Worm (Caenorhabditis elegans) whole organism, young adult: Measurements from ENCODE around the gene C14A4.9.
A peak's percentile ranks its signal among the peaks of the same experiment; 100 is the strongest.

Experiments used
- B0019.2 ChIP-seq: fragments of 200-800 bp; sonication (Bioruptor generic); conservative IDR thresholded peaks from 2 replicates; pipeline ENCODE4 v1.3.6; 2022; ENCODE audit warnings: missing genetic modification reagents, missing genetic modification characterization, missing compliant biosample characterization
- B0035.1 ChIP-seq: sonication (generic microtip); optimal IDR thresholded peaks from 2 replicates; lab custom pipeline; 2016; ENCODE audit warnings: missing genetic modification characterization, mild to moderate bottlenecking, missing compliant biosample characterization, missing genotype, missing genetic modification reagents
- B0336.3 ChIP-seq: fragments of 200-800 bp; sonication (Bioruptor generic); IDR thresholded peaks from 2 replicates; pipeline ENCODE4 v1.3.6; 2022; ENCODE audit warnings: missing genetic modification characterization, missing compliant biosample characterization
- C06A6.2 ChIP-seq: fragments of 200-800 bp; sonication (Bioruptor generic); conservative IDR thresholded peaks from 2 replicates; pipeline ENCODE4 v1.3.6; 2022; ENCODE audit warnings: missing genetic modification characterization, missing compliant biosample characterization
- C17E4.6 ChIP-seq: fragments of 200-800 bp; sonication (Bioruptor generic); IDR thresholded peaks from 2 replicates; pipeline ENCODE4 v1.3.6; 2022; ENCODE audit warnings: missing genetic modification reagents, missing genetic modification characterization, missing compliant biosample characterization
- F10E7.11 ChIP-seq: sonication (generic microtip); optimal IDR thresholded peaks from 2 replicates; lab custom pipeline; 2017; ENCODE audit warnings: mild to moderate bottlenecking, missing genetic modification characterization, moderate library complexity, missing compliant biosample characterization
- F33H1.4 ChIP-seq: fragments of 200-800 bp; sonication (Bioruptor generic); IDR thresholded peaks from 2 replicates; pipeline ENCODE4 v1.3.6; 2022; ENCODE audit warnings: missing genetic modification reagents, missing genetic modification characterization, missing compliant biosample characterization
- F37B4.10 ChIP-seq: fragments of 200-800 bp; sonication (Bioruptor generic); IDR thresholded peaks from 2 replicates; pipeline ENCODE4 v1.3.6; 2022; ENCODE audit warnings: missing genetic modification characterization, missing compliant biosample characterization
- F52B5.7 ChIP-seq: sonication (generic microtip); optimal IDR thresholded peaks from 2 replicates; lab custom pipeline; 2016; ENCODE audit warnings: mild to moderate bottlenecking, missing genetic modification characterization, missing compliant biosample characterization
- K12H6.12 ChIP-seq: fragments of 200-800 bp; sonication (Bioruptor generic); optimal IDR thresholded peaks from 2 replicates; lab custom pipeline; 2018; ENCODE audit warnings: mild to moderate bottlenecking, missing genetic modification characterization, missing compliant biosample characterization
- T26A5.8 ChIP-seq: sonication (generic microtip); optimal IDR thresholded peaks from 2 replicates; lab custom pipeline; 2016; ENCODE audit warnings: missing genetic modification characterization, missing compliant biosample characterization
- Y53G8AR.9 ChIP-seq: fragments of 200-800 bp; sonication (Bioruptor generic); conservative IDR thresholded peaks from 2 replicates; pipeline ENCODE4 v1.3.6; 2022; ENCODE audit warnings: missing genetic modification reagents, missing genetic modification characterization, missing compliant biosample characterization
- Y56A3A.18 ChIP-seq: fragments of 200-800 bp; sonication (Bioruptor generic); IDR thresholded peaks from 2 replicates; pipeline ENCODE4 v1.3.6; 2022; ENCODE audit warnings: missing genetic modification reagents, missing genetic modification characterization, missing compliant biosample characterization
- ama-1 ChIP-seq, 3 experiments: fragments of 150-350 bp in 1 of 3; sonication (generic microtip) in 2 of 3; optimal IDR thresholded peaks; 2 replicates each; lab custom pipeline; 2014 to 2018; ENCODE audit warnings: missing biosample characterization in 2 of 3, missing genetic modification characterization in 2 of 3, missing genetic modification reagents in 2 of 3
- atf-7 ChIP-seq: sonication (generic microtip); optimal IDR thresholded peaks from 2 replicates; lab custom pipeline; 2017; ENCODE audit warnings: mild to moderate bottlenecking, missing genetic modification characterization, missing compliant biosample characterization
- bed-2 ChIP-seq: fragments of 200-800 bp; sonication (Bioruptor generic); IDR thresholded peaks from 2 replicates; pipeline ENCODE4 v1.3.6; 2022; ENCODE audit warnings: missing genetic modification reagents, missing genetic modification characterization, missing compliant biosample characterization
- ccch-3 ChIP-seq: fragments of 200-800 bp; sonication (Bioruptor generic); optimal IDR thresholded peaks from 2 replicates; lab custom pipeline; 2018; ENCODE audit warnings: mild to moderate bottlenecking, missing genetic modification characterization, missing compliant biosample characterization
- ceh-58 ChIP-seq: fragments of 200-800 bp; sonication (Bioruptor generic); IDR thresholded peaks from 2 replicates; pipeline ENCODE4 v1.3.6; 2022; ENCODE audit warnings: missing genetic modification characterization, missing compliant biosample characterization
- ceh-79 ChIP-seq: sonication (generic microtip); optimal IDR thresholded peaks from 2 replicates; lab custom pipeline; 2017; ENCODE audit warnings: mild to moderate bottlenecking, missing genetic modification characterization, missing compliant biosample characterization
- chd-7 ChIP-seq: sonication (generic microtip); optimal IDR thresholded peaks from 2 replicates; lab custom pipeline; 2016; ENCODE audit warnings: mild to moderate bottlenecking, missing genetic modification characterization, moderate library complexity, missing compliant biosample characterization
- dpff-1 ChIP-seq: sonication (generic microtip); optimal IDR thresholded peaks from 2 replicates; lab custom pipeline; 2017; ENCODE audit warnings: mild to moderate bottlenecking, missing genetic modification characterization, missing compliant biosample characterization
- egrh-3 ChIP-seq: fragments of 200-800 bp; sonication (Bioruptor generic); IDR thresholded peaks from 2 replicates; pipeline ENCODE4 v1.3.6; 2022; ENCODE audit warnings: missing genetic modification reagents, missing genetic modification characterization, missing compliant biosample characterization
- ekl-4 ChIP-seq: fragments of 200-800 bp; sonication (Bioruptor generic); IDR thresholded peaks from 2 replicates; pipeline ENCODE4 v1.3.6; 2022; ENCODE audit warnings: missing genetic modification reagents, missing genetic modification characterization, missing compliant biosample characterization
- hmg-1.2 ChIP-seq: fragments of 200-800 bp; sonication (Bioruptor generic); IDR thresholded peaks from 2 replicates; pipeline ENCODE4 v1.3.6; 2022; ENCODE audit warnings: missing genetic modification reagents, missing genetic modification characterization, missing compliant biosample characterization
- let-607 ChIP-seq, 2 experiments: fragments of 200-800 bp in 1 of 2; sonication (Bioruptor generic) in 1 of 2; sonication (generic microtip) in 1 of 2; optimal IDR thresholded peaks; 2 replicates each; lab custom pipeline; 2016 to 2018; ENCODE audit warnings: mild to moderate bottlenecking in 2 of 2, missing compliant biosample characterization in 2 of 2, missing genetic modification characterization in 2 of 2, moderate library complexity in 2 of 2, missing genotype in 1 of 2
- lin-26 ChIP-seq: fragments of 200-800 bp; sonication (Bioruptor generic); IDR thresholded peaks from 2 replicates; pipeline ENCODE4 v1.3.6; 2022; ENCODE audit warnings: missing genetic modification reagents, missing genetic modification characterization, missing compliant biosample characterization
- lsy-27 ChIP-seq: sonication (generic microtip); optimal IDR thresholded peaks from 2 replicates; lab custom pipeline; 2017; ENCODE audit warnings: missing genetic modification characterization, mild to moderate bottlenecking, missing compliant biosample characterization, antibody characterized with exemption, missing genotype, borderline replicate concordance; ENCODE audit not compliant: insufficient read depth
- madf-3 ChIP-seq: fragments of 200-800 bp; sonication (Bioruptor generic); IDR thresholded peaks from 2 replicates; pipeline ENCODE4 v1.3.6; 2022; ENCODE audit warnings: missing genetic modification reagents, missing genetic modification characterization, missing compliant biosample characterization
- madf-8 ChIP-seq: fragments of 200-800 bp; sonication (Bioruptor generic); conservative IDR thresholded peaks from 2 replicates; pipeline ENCODE4 v1.3.6; 2022; ENCODE audit warnings: missing genetic modification reagents, missing genetic modification characterization, missing compliant biosample characterization
- mcd-1 ChIP-seq: fragments of 200-800 bp; sonication (Bioruptor generic); IDR thresholded peaks from 2 replicates; pipeline ENCODE4 v1.3.6; 2022; ENCODE audit warnings: missing genetic modification reagents, missing genetic modification characterization, missing compliant biosample characterization
- nfyb-1 ChIP-seq: fragments of 200-800 bp; sonication (Bioruptor generic); IDR thresholded peaks from 2 replicates; pipeline ENCODE4 v1.3.6; 2022; ENCODE audit warnings: missing genetic modification reagents, missing genetic modification characterization, missing compliant biosample characterization
- nhr-179 ChIP-seq: sonication (generic microtip); optimal IDR thresholded peaks from 2 replicates; lab custom pipeline; 2016; ENCODE audit warnings: mild to moderate bottlenecking, missing genetic modification characterization, missing compliant biosample characterization
- nhr-80 ChIP-seq: sonication (generic microtip); optimal IDR thresholded peaks from 2 replicates; lab custom pipeline; 2016; ENCODE audit warnings: missing genetic modification characterization, missing compliant biosample characterization
- rcor-1 ChIP-seq: fragments of 200-800 bp; sonication (Bioruptor generic); IDR thresholded peaks from 2 replicates; pipeline ENCODE4 v1.3.6; 2022; ENCODE audit warnings: missing genetic modification reagents, missing genetic modification characterization, missing compliant biosample characterization
- repo-1 ChIP-seq: sonication (generic microtip); optimal IDR thresholded peaks from 2 replicates; lab custom pipeline; 2017; ENCODE audit warnings: mild to moderate bottlenecking, missing genetic modification characterization, missing compliant biosample characterization
- sea-2 ChIP-seq: fragments of 200-800 bp; sonication (Bioruptor generic); IDR thresholded peaks from 2 replicates; pipeline ENCODE4 v1.3.6; 2022; ENCODE audit warnings: missing genetic modification characterization, missing compliant biosample characterization
- snpc-1.1 ChIP-seq: sonication (generic microtip); optimal IDR thresholded peaks from 2 replicates; lab custom pipeline; 2017; ENCODE audit warnings: missing genetic modification characterization, mild to moderate bottlenecking, missing compliant biosample characterization, antibody characterized with exemption, moderate library complexity, missing genotype, missing genetic modification reagents; ENCODE audit not compliant: insufficient read depth
- snpc-3.4 ChIP-seq: sonication (generic microtip); optimal IDR thresholded peaks from 2 replicates; lab custom pipeline; 2017; ENCODE audit warnings: missing genetic modification characterization, mild to moderate bottlenecking, missing compliant biosample characterization, antibody characterized with exemption, moderate library complexity, missing genotype, missing genetic modification reagents
- somi-1 ChIP-seq: fragments of 200-800 bp; sonication (Bioruptor generic); optimal IDR thresholded peaks from 2 replicates; lab custom pipeline; 2018; ENCODE audit warnings: mild to moderate bottlenecking, missing genetic modification characterization, missing compliant biosample characterization
- tlf-1 ChIP-seq: fragments of 200-800 bp; sonication (Bioruptor generic); optimal IDR thresholded peaks from 2 replicates; lab custom pipeline; 2018; ENCODE audit warnings: mild to moderate bottlenecking, missing genetic modification characterization, missing compliant biosample characterization
- xnd-1 ChIP-seq: sonication (generic microtip); optimal IDR thresholded peaks from 2 replicates; lab custom pipeline; 2016; ENCODE audit warnings: missing genotype, missing genetic modification reagents, missing genetic modification characterization, missing compliant biosample characterization
- zfh-2 ChIP-seq: fragments of 200-800 bp; sonication (Bioruptor generic); conservative IDR thresholded peaks from 2 replicates; pipeline ENCODE4 v1.3.6; 2022; ENCODE audit warnings: missing genetic modification reagents, missing genetic modification characterization, missing compliant biosample characterization
- ztf-22 ChIP-seq: fragments of 200-800 bp; sonication (Bioruptor generic); optimal IDR thresholded peaks from 2 replicates; lab custom pipeline; 2018; ENCODE audit warnings: mild to moderate bottlenecking, missing genetic modification characterization, moderate library complexity, missing compliant biosample characterization
- ztf-26 ChIP-seq: sonication (generic microtip); optimal IDR thresholded peaks from 2 replicates; lab custom pipeline; 2017; ENCODE audit warnings: missing genetic modification characterization, missing compliant biosample characterization

C14A4.9 gene

ce11 chrII:10551985-10552736 lies 47.0 kb upstream of the C14A4.9 start (continued):
- TF ChIP-seq ceh-79 (peak; percentile 75), repo-1 (tag; lab: Kevin White, UChicago) (no peak), snpc-3.4 (tag; lab: Kevin White, UChicago) (no peak), sea-2 (no peak), atf-7 (tag; lab: Kevin White, UChicago) (peak; percentile 87), madf-3 (peak; percentile 81), F52B5.7 (tag; lab: Kevin White, UChicago) (peak; percentile 52), ztf-22 (GFP tag; lab: Kevin White, UChicago) (peak; percentile 50), snpc-1.1 (tag; lab: Kevin White, UChicago) (peak; percentile 5), tlf-1 (GFP tag; lab: Kevin White, UChicago) (peak; percentile 68), zfh-2 (peak; percentile 71), K12H6.12 (tag; lab: Kevin White, UChicago) (peak; percentile 90), somi-1 (peak; percentile 87), F37B4.10 (GFP tag; lab: Robert Waterston, UW) (no peak), T26A5.8 (tag; lab: Kevin White, UChicago) (no peak), ccch-3 (GFP tag; lab: Kevin White, UChicago) (no peak), chd-7 (tag; lab: Kevin White, UChicago) (peak; percentile 87), lsy-27 (tag; lab: Kevin White, UChicago) (no peak), C06A6.2 (peak; percentile 76), Y53G8AR.9 (GFP tag; lab: Robert Waterston, UW) (0 out of 2 replicates have a peak, but pooled peaks have one; percentile 12), B0336.3 (GFP tag; lab: Robert Waterston, UW) (peak; percentile 80; the same call in 1 of the 2 replicates), hmg-1.2 (GFP tag; lab: Robert Waterston, UW) (peak; percentile 87), F10E7.11 (tag; lab: Kevin White, UChicago) (peak; percentile 66), rcor-1 (GFP tag; lab: Robert Waterston, UW) (peak; percentile 70), ama-1 (optimal IDR thresholded peaks at IDR 0.05; lab: Kevin White, UChicago) (no peak), ama-1 (GFP tag; optimal IDR thresholded peaks at IDR 0.05; lab: Kevin White, UChicago) (peak in 1 of 2 experiments; percentile 12)

DNA sequence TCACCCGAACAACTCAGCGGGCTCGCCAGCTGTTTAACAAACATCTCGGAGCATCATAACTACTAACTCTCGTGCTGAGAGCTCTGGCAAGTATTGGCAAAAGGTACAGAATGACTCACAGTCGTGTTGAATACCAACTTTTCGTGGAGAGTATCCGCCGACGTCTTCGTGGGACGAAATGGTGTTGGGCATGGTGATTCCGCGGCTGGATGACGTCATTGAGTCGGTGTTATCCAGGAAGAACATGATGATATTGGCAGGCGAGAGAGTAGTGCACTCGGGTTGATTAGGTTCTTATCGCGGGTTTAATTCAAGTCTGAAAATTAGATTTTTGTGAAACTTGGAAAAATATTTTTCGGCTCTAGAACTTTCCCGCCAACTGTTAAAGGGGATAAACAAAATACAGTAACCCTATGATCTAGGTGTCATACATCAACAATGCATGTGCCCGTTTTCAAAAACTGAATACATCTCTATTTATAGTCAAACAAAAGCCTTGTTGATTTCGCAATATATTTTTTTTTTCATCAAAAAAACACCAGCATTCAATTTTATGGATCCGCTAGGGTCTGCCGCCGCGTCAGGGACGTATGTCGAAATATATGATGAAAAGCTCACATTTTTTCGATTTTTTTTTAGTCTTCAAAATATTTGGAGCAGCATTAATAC lies 45.6 kb upstream of the C14A4.9 start:
- TF ChIP-seq atf-7 (tag; lab: Kevin White, UChicago) (peak; percentile 65), bed-2 (GFP tag; lab: Robert Waterston, UW) (no peak), F33H1.4 (no peak), ama-1 (optimal IDR thresholded peaks at IDR 0.05; lab: Kevin White, UChicago) (peak; percentile 46), ama-1 (GFP tag; optimal IDR thresholded peaks at IDR 0.05; lab: Kevin White, UChicago) (no peak), B0336.3 (GFP tag; lab: Robert Waterston, UW) (peak; percentile 22; the same call in 1 of the 2 replicates), let-607 (tag; optimal IDR thresholded peaks at IDR 0.05; lab: Kevin White, UChicago) (peak in 1 of 2 experiments; percentile 31), nhr-179 (tag; lab: Kevin White, UChicago) (no peak), nhr-80 (tag; lab: Kevin White, UChicago) (no peak), nfyb-1 (peak; percentile 53; the same call in 1 of the 2 replicates), C17E4.6 (no peak), madf-8 (GFP tag; lab: Robert Waterston, UW) (no peak), ztf-26 (peak; percentile 48), Y56A3A.18 (GFP tag; lab: Robert Waterston, UW) (peak; percentile 7; the same call in 1 of the 2 replicates), xnd-1 (no peak), ceh-58 (GFP tag; lab: Robert Waterston, UW) (no peak), mcd-1 (peak; percentile 20; the same call in 1 of the 2 replicates), dpff-1 (tag; lab: Kevin White, UChicago) (no peak), B0019.2 (no peak), ekl-4 (peak; percentile 26; the same call in 1 of the 2 replicates), chd-7 (tag; lab: Kevin White, UChicago) (peak; percentile 5), egrh-3 (GFP tag; lab: Robert Waterston, UW) (no peak), lin-26 (GFP tag; lab: Robert Waterston, UW) (no peak), B0035.1 (tag; lab: Kevin White, UChicago) (no peak)
